Fruit fly (Drosophila melanogaster) whole organism, prepupa: ENCODE data around the gene Cyp313b1.
A peak's percentile ranks its signal among the peaks of the same experiment; 100 is the strongest.

Experiments used
- Blimp-1 ChIP-seq: fragments of 200-800 bp; sonication (Bioruptor generic); optimal IDR thresholded peaks from 3 replicates; lab custom pipeline; 2017; ENCODE audit warnings: missing biosample characterization, missing genetic modification characterization, mild to moderate bottlenecking, moderate library complexity, missing genetic modification reagents
- CG11762 ChIP-seq: fragments of 200-800 bp; sonication (Bioruptor generic); optimal IDR thresholded peaks from 3 replicates; lab custom pipeline; 2016; ENCODE audit warnings: missing biosample characterization, missing genetic modification characterization; ENCODE audit not compliant: insufficient read depth
- CG11902 ChIP-seq: fragments of 200-800 bp; sonication (Bioruptor generic); optimal IDR thresholded peaks from 3 replicates; lab custom pipeline; 2016; ENCODE audit warnings: missing biosample characterization, missing genetic modification characterization
- CG3032 ChIP-seq: fragments of 200-800 bp; optimal IDR thresholded peaks from 2 replicates; lab custom pipeline; 2019; ENCODE audit warnings: missing biosample characterization, mild to moderate bottlenecking, missing genetic modification characterization, moderate library complexity
- CG31627 ChIP-seq: fragments of 200-800 bp; sonication (Bioruptor generic); optimal IDR thresholded peaks from 3 replicates; lab custom pipeline; 2016; ENCODE audit warnings: missing biosample characterization, missing genetic modification characterization
- CG32006 ChIP-seq: fragments of 200-800 bp; sonication (Bioruptor generic); optimal IDR thresholded peaks from 3 replicates; lab custom pipeline; 2017; ENCODE audit warnings: missing biosample characterization, mild to moderate bottlenecking, missing genetic modification characterization
- CG34406 ChIP-seq: fragments of 200-800 bp; sonication (Bioruptor generic); optimal IDR thresholded peaks from 3 replicates; lab custom pipeline; 2016; ENCODE audit warnings: missing biosample characterization, missing genetic modification characterization
- CG3919 ChIP-seq: fragments of 200-800 bp; sonication (Bioruptor generic); optimal IDR thresholded peaks from 3 replicates; lab custom pipeline; 2016; ENCODE audit warnings: missing biosample characterization, missing genetic modification characterization
- CG6163 ChIP-seq: fragments of 200-800 bp; sonication (Bioruptor generic); IDR thresholded peaks from 3 replicates; pipeline ENCODE4 v1.3.6; 2022; ENCODE audit warnings: missing biosample characterization, missing genetic modification characterization
- CG6276 ChIP-seq: fragments of 200-800 bp; sonication (Bioruptor generic); optimal IDR thresholded peaks from 2 replicates; lab custom pipeline; 2017; ENCODE audit warnings: missing biosample characterization, mild to moderate bottlenecking, missing genetic modification characterization
- CG6792 ChIP-seq: fragments of 200-800 bp; sonication (Bioruptor generic); optimal IDR thresholded peaks from 3 replicates; lab custom pipeline; 2016; ENCODE audit warnings: missing biosample characterization, missing genetic modification characterization
- CG7368 ChIP-seq: fragments of 200-800 bp; sonication (Bioruptor generic); optimal IDR thresholded peaks from 3 replicates; lab custom pipeline; 2016; ENCODE audit warnings: missing biosample characterization, missing genetic modification characterization
- CG8119 ChIP-seq: fragments of 200-800 bp; sonication (Bioruptor generic); IDR thresholded peaks from 3 replicates; pipeline ENCODE4 v1.3.6; 2022; ENCODE audit warnings: missing biosample characterization, missing genetic modification characterization
- CG9139 ChIP-seq: fragments of 200-800 bp; sonication (Bioruptor generic); optimal IDR thresholded peaks from 3 replicates; lab custom pipeline; 2017; ENCODE audit warnings: missing biosample characterization, mild to moderate bottlenecking, missing genetic modification characterization
- Eip75B ChIP-seq: fragments of 200-800 bp; sonication (Bioruptor generic); optimal IDR thresholded peaks from 3 replicates; lab custom pipeline; 2016; ENCODE audit warnings: missing biosample characterization, missing genetic modification characterization
- Eip78C ChIP-seq: fragments of 200-800 bp; sonication (Bioruptor generic); peaks from one replicate; lab custom pipeline; 2016; ENCODE audit warnings: missing biosample characterization, missing genetic modification characterization
- Eip93F ChIP-seq: fragments of 200-800 bp; sonication (Bioruptor generic); optimal IDR thresholded peaks from 2 replicates; lab custom pipeline; 2016; ENCODE audit warnings: missing biosample characterization, mild to moderate bottlenecking, missing genetic modification characterization
- Gug ChIP-seq: fragments of 200-800 bp; sonication (Bioruptor generic); IDR thresholded peaks from 2 replicates; pipeline ENCODE4 v1.3.6; 2022; ENCODE audit warnings: missing biosample characterization, missing genetic modification characterization
- Hr38 ChIP-seq: sonication (Bioruptor generic); optimal IDR thresholded peaks from 2 replicates; lab custom pipeline; 2016; ENCODE audit warnings: missing biosample characterization, missing genetic modification characterization
- Lpt ChIP-seq: fragments of 200-800 bp; sonication (Bioruptor generic); optimal IDR thresholded peaks from 3 replicates; lab custom pipeline; 2016; ENCODE audit warnings: missing biosample characterization, missing genetic modification characterization
- OdsH ChIP-seq: fragments of 200-800 bp; sonication (Bioruptor generic); optimal IDR thresholded peaks from 3 replicates; lab custom pipeline; 2016; ENCODE audit warnings: missing biosample characterization, missing genetic modification characterization
- Sox102F ChIP-seq: fragments of 200-800 bp; sonication (Bioruptor generic); optimal IDR thresholded peaks from 2 replicates; lab custom pipeline; 2016; ENCODE audit warnings: missing biosample characterization, mild to moderate bottlenecking, missing genetic modification characterization
- Sox15 ChIP-seq: fragments of 200-800 bp; sonication (Bioruptor generic); optimal IDR thresholded peaks from 3 replicates; lab custom pipeline; 2016; ENCODE audit warnings: missing biosample characterization, missing genetic modification characterization
- acj6 ChIP-seq: fragments of 200-800 bp; sonication (Bioruptor generic); optimal IDR thresholded peaks from 3 replicates; lab custom pipeline; 2016; ENCODE audit warnings: missing biosample characterization, missing genetic modification characterization
- cyc ChIP-seq: fragments of 200-800 bp; sonication (Bioruptor generic); optimal IDR thresholded peaks from 3 replicates; lab custom pipeline; 2016; ENCODE audit warnings: missing biosample characterization, missing genetic modification characterization
- eg ChIP-seq: fragments of 200-800 bp; sonication (Bioruptor generic); IDR thresholded peaks from 3 replicates; pipeline ENCODE4 v1.3.6; 2022; ENCODE audit warnings: missing biosample characterization, missing genetic modification characterization
- fd59A ChIP-seq: fragments of 200-800 bp; sonication (Bioruptor generic); optimal IDR thresholded peaks from 2 replicates; lab custom pipeline; 2017; ENCODE audit warnings: missing biosample characterization, mild to moderate bottlenecking, missing genetic modification characterization, missing genetic modification reagents
- fd85E ChIP-seq: fragments of 200-800 bp; sonication (Bioruptor generic); optimal IDR thresholded peaks from 3 replicates; lab custom pipeline; 2016; ENCODE audit warnings: missing biosample characterization, missing genetic modification characterization
- fkh ChIP-seq: fragments of 200-800 bp; sonication (Bioruptor generic); optimal IDR thresholded peaks from 3 replicates; lab custom pipeline; 2017; ENCODE audit warnings: missing biosample characterization, mild to moderate bottlenecking, missing genetic modification characterization, moderate library complexity
- net ChIP-seq: fragments of 200-800 bp; sonication (Bioruptor generic); optimal IDR thresholded peaks from 3 replicates; lab custom pipeline; 2016; ENCODE audit warnings: missing biosample characterization, missing genetic modification characterization
- svp ChIP-seq: fragments of 200-800 bp; sonication (Bioruptor generic); peaks from one replicate; lab custom pipeline; 2016; ENCODE audit warnings: missing biosample characterization, missing genetic modification characterization
- topi ChIP-seq: fragments of 200-800 bp; sonication (Bioruptor generic); optimal IDR thresholded peaks from 3 replicates; lab custom pipeline; 2016; ENCODE audit warnings: missing biosample characterization, missing genetic modification characterization
- vri ChIP-seq: fragments of 200-800 bp; sonication (Bioruptor generic); optimal IDR thresholded peaks from 3 replicates; lab custom pipeline; 2016; ENCODE audit warnings: missing biosample characterization, mild to moderate bottlenecking, missing genetic modification characterization

Cyp313b1 gene

dm6 chr3R:8650741-8651140, 5.3 kb upstream of the Cyp313b1 start, which contains the start of the genes Mkk4 and SLIRP2 (continued):
- TF ChIP-seq CG9139 (GFP tag; lab: Kevin White, UChicago), result peak; percentile 96
- TF ChIP-seq Sox102F (GFP tag; lab: Kevin White, UChicago), result peak; percentile 99
- peak; percentile 98 for TF ChIP-seq Lpt (GFP tag; lab: Kevin White, UChicago)
- TF ChIP-seq CG31627, result peak; percentile 99
- peak; percentile 98 for TF ChIP-seq CG7368 (GFP tag; lab: Kevin White, UChicago)
- peak; percentile 99 for TF ChIP-seq CG3032 (tag; lab: Kevin White, UChicago)
- TF ChIP-seq CG32006, result peak; percentile 99
- peak; percentile 99 for TF ChIP-seq cyc (GFP tag; lab: Kevin White, UChicago)
- TF ChIP-seq net (GFP tag; lab: Kevin White, UChicago), result peak; percentile 99
- TF ChIP-seq CG11762, result peak; percentile 98
- TF ChIP-seq OdsH, result peak; percentile 99
- TF ChIP-seq fkh, result peak; percentile 93
- TF ChIP-seq CG6792 (GFP tag; lab: Kevin White, UChicago), result peak; percentile 99

- TF ChIP-seq vri (GFP tag; lab: Kevin White, UChicago), result peak; percentile 85
- TF ChIP-seq eg (GFP tag; lab: Robert Waterston, UW), result no peak
- TF ChIP-seq svp (GFP tag; lab: Kevin White, UChicago), result peak; percentile 59
- no peak for TF ChIP-seq Eip75B
- peak; percentile 14 for TF ChIP-seq CG6276 (GFP tag; lab: Kevin White, UChicago)
- TF ChIP-seq Eip78C (GFP tag; lab: Kevin White, UChicago), result peak; percentile 57
These were observed 3.0 kb downstream of the Cyp313b1 start for dm6 chr3R:8642376-8642966.

- peak; percentile 67 for TF ChIP-seq svp (GFP tag; lab: Kevin White, UChicago)
- peak; percentile 12 for TF ChIP-seq CG32006
- TF ChIP-seq Hr38 (GFP tag; lab: Kevin White, UChicago), result no peak
These were observed 6.8 kb downstream of the Cyp313b1 start for dm6 chr3R:8638629-8639028.

dm6 chr3R:8635778-8636177, 9.7 kb downstream of the Cyp313b1 start, which contains the start of gene Or85e:
TSS of gene Or85e (minus strand) at chr3R:8635878.
- TF ChIP-seq svp (GFP tag; lab: Kevin White, UChicago) (no peak), CG7368 (GFP tag; lab: Kevin White, UChicago) (no peak), CG3919 (no peak), CG34406 (GFP tag; lab: Kevin White, UChicago) (no peak)

- TF ChIP-seq CG11762 (no peak), fd59A (GFP tag; lab: Kevin White, UChicago) (no peak), CG6276 (GFP tag; lab: Kevin White, UChicago) (no peak), Gug (GFP tag; lab: Robert Waterston, UW) (no peak), CG3919 (no peak), Eip93F (GFP tag; lab: Kevin White, UChicago) (no peak), CG11902 (GFP tag; lab: Kevin White, UChicago) (no peak), Sox15 (GFP tag; lab: Kevin White, UChicago) (no peak), acj6 (GFP tag; lab: Kevin White, UChicago) (no peak), CG8119 (GFP tag; lab: Robert Waterston, UW) (no peak), CG32006 (no peak), CG7368 (GFP tag; lab: Kevin White, UChicago) (no peak), fd85E (GFP tag; lab: Kevin White, UChicago) (no peak), Eip75B (no peak), Lpt (GFP tag; lab: Kevin White, UChicago) (no peak), Blimp-1 (GFP tag; lab: Kevin White, UChicago) (no peak), svp (GFP tag; lab: Kevin White, UChicago) (no peak), topi (GFP tag; lab: Kevin White, UChicago) (no peak), CG6163 (GFP tag; lab: Robert Waterston, UW) (no peak)
These were observed 24.7 kb downstream of the Cyp313b1 start for dm6 chr3R:8620737-8621136.
